Worm (Caenorhabditis elegans) whole organism, L3 larva: ENCODE measurements around the gene dmd-6.

Experiments used
- ZK546.5 ChIP-seq: sonication (generic microtip); optimal IDR thresholded peaks from 2 replicates; lab custom pipeline; 2017; ENCODE audit warnings: missing biosample characterization, missing genetic modification characterization
- egl-27 ChIP-seq: sonication (generic microtip); optimal IDR thresholded peaks from 4 replicates; lab custom pipeline; 2017; ENCODE audit warnings: missing biosample characterization, missing genetic modification reagents, missing genetic modification characterization
- eor-1 ChIP-seq, 2 experiments: fragments of 150-350 bp; optimal IDR thresholded peaks; 2 replicates each; lab custom pipeline; 2014 to 2018; ENCODE audit warnings: missing biosample characterization in 2 of 2, missing genetic modification characterization in 2 of 2
- fos-1 ChIP-seq: fragments of 150-350 bp; optimal IDR thresholded peaks from 2 replicates; lab custom pipeline; 2014; ENCODE audit warnings: missing biosample characterization, missing genetic modification characterization
- lin-39 ChIP-seq: fragments of 150-350 bp; optimal IDR thresholded peaks from 2 replicates; lab custom pipeline; 2018; ENCODE audit warnings: missing biosample characterization, missing genetic modification reagents, missing genetic modification characterization
- mdl-1 ChIP-seq: fragments of 150-350 bp; optimal IDR thresholded peaks from 2 replicates; lab custom pipeline; 2014; ENCODE audit warnings: missing biosample characterization, missing genetic modification characterization
- nhr-237 ChIP-seq: fragments of 150-350 bp; optimal IDR thresholded peaks from 2 replicates; lab custom pipeline; 2014; ENCODE audit warnings: missing biosample characterization, missing genetic modification characterization
- nhr-28 ChIP-seq: fragments of 150-350 bp; optimal IDR thresholded peaks from 2 replicates; lab custom pipeline; 2014; ENCODE audit warnings: missing biosample characterization, missing genetic modification characterization
- nhr-77 ChIP-seq: fragments of 150-350 bp; optimal IDR thresholded peaks from 2 replicates; lab custom pipeline; 2014; ENCODE audit warnings: missing biosample characterization, missing genetic modification characterization
- pha-4 ChIP-seq: fragments of 150-350 bp; optimal IDR thresholded peaks from 2 replicates; lab custom pipeline; 2014; ENCODE audit warnings: missing biosample characterization, missing genetic modification reagents, missing genetic modification characterization
- skn-1 ChIP-seq: fragments of 150-350 bp; optimal IDR thresholded peaks from 2 replicates; lab custom pipeline; 2014; ENCODE audit warnings: missing biosample characterization, missing genetic modification characterization
- snpc-4 ChIP-seq: fragments of 150-350 bp; optimal IDR thresholded peaks from 2 replicates; lab custom pipeline; 2014; ENCODE audit warnings: missing biosample characterization, missing genetic modification characterization
- tbx-2 ChIP-seq: sonication (generic microtip); optimal IDR thresholded peaks from 2 replicates; lab custom pipeline; 2016; ENCODE audit warnings: mild to moderate bottlenecking, missing genetic modification characterization, missing compliant biosample characterization
- unc-39 ChIP-seq: sonication (generic microtip); optimal IDR thresholded peaks from 4 replicates; lab custom pipeline; 2017; ENCODE audit warnings: missing biosample characterization, missing genetic modification characterization

ce11 chrIV:14586759-14587158 lies 29.6 kb upstream of the dmd-6 start:
- no peak for TF ChIP-seq nhr-28 (tag; lab: Kevin White, UChicago)
- TF ChIP-seq fos-1, result no peak
- no peak for TF ChIP-seq eor-1 (tag; optimal IDR thresholded peaks at IDR 0.05; lab: Kevin White, UChicago)
- TF ChIP-seq skn-1 (tag; lab: Kevin White, UChicago), result no peak
- no peak for TF ChIP-seq egl-27 (tag; lab: Kevin White, UChicago)
- no peak for TF ChIP-seq nhr-77 (tag; lab: Kevin White, UChicago)
- no peak for TF ChIP-seq tbx-2 (tag; lab: Kevin White, UChicago)
- no peak for TF ChIP-seq lin-39 (tag; lab: Kevin White, UChicago)
- no peak for TF ChIP-seq ZK546.5 (tag; lab: Kevin White, UChicago)
- TF ChIP-seq snpc-4 (tag; lab: Kevin White, UChicago), result no peak
- no peak for TF ChIP-seq nhr-237 (tag; lab: Kevin White, UChicago)
- TF ChIP-seq pha-4, result no peak
- no peak for TF ChIP-seq unc-39
- TF ChIP-seq mdl-1 (tag; lab: Kevin White, UChicago), result no peak
